Fruit fly (Drosophila melanogaster) whole organism, embryonic: ENCODE results near the gene ImpE3.
A peak's percentile ranks its signal among the peaks of the same experiment; 100 is the strongest.

Source experiments
- Adf1 ChIP-seq: fragments of 200-800 bp; sonication (Bioruptor generic); IDR thresholded peaks from 2 replicates; pipeline ENCODE4 v1.3.6; 2022; ENCODE audit warnings: missing biosample characterization, missing genetic modification characterization
- Asciz ChIP-seq: fragments of 200-800 bp; sonication (Bioruptor generic); optimal IDR thresholded peaks from 2 replicates; lab custom pipeline; 2017; ENCODE audit warnings: missing biosample characterization, mild to moderate bottlenecking, missing genetic modification characterization, missing genetic modification reagents
- Atf6 ChIP-seq: fragments of 200-800 bp; sonication (Bioruptor generic); IDR thresholded peaks from 2 replicates; pipeline ENCODE4 v1.3.6; 2022; ENCODE audit warnings: missing biosample characterization, missing genetic modification characterization
- BEAF-32 ChIP-seq: fragments of 200-800 bp; sonication (Bioruptor generic); optimal IDR thresholded peaks from 3 replicates; lab custom pipeline; 2017; ENCODE audit warnings: missing biosample characterization, missing genetic modification characterization, mild to moderate bottlenecking, moderate library complexity, missing genetic modification reagents
- CG1024 ChIP-seq: fragments of 200-800 bp; sonication (Bioruptor generic); IDR thresholded peaks from 2 replicates; pipeline ENCODE4 v1.3.6; 2022; ENCODE audit warnings: missing biosample characterization, missing genetic modification characterization
- CG10267 ChIP-seq: fragments of 200-800 bp; sonication (Bioruptor generic); optimal IDR thresholded peaks from 2 replicates; lab custom pipeline; 2018; ENCODE audit warnings: missing biosample characterization, mild to moderate bottlenecking, missing genetic modification characterization, moderate library complexity
- CG10366 ChIP-seq: fragments of 200-800 bp; sonication (Bioruptor generic); IDR thresholded peaks from 2 replicates; pipeline ENCODE4 v1.3.6; 2022; ENCODE audit warnings: missing biosample characterization, missing genetic modification characterization
- CG10431 ChIP-seq: fragments of 200-800 bp; sonication (Bioruptor generic); optimal IDR thresholded peaks from 3 replicates; lab custom pipeline; 2018; ENCODE audit warnings: missing biosample characterization, mild to moderate bottlenecking, missing genetic modification characterization
- CG11504 ChIP-seq: fragments of 200-800 bp; sonication (Bioruptor generic); optimal IDR thresholded peaks from 3 replicates; lab custom pipeline; 2019; ENCODE audit warnings: missing biosample characterization, mild to moderate bottlenecking, missing genetic modification characterization, moderate library complexity
- CG11696 ChIP-seq: fragments of 200-800 bp; sonication (Bioruptor generic); IDR thresholded peaks from 2 replicates; pipeline ENCODE4 v1.3.6; 2022; ENCODE audit warnings: missing biosample characterization, missing genetic modification characterization
- CG11723 ChIP-seq: fragments of 200-800 bp; sonication (Bioruptor generic); optimal IDR thresholded peaks from 2 replicates; lab custom pipeline; 2017; ENCODE audit warnings: missing biosample characterization, mild to moderate bottlenecking, missing genetic modification characterization
- CG12942 ChIP-seq: fragments of 200-800 bp; sonication (Bioruptor generic); optimal IDR thresholded peaks from 3 replicates; lab custom pipeline; 2016; ENCODE audit warnings: missing biosample characterization, missing genetic modification characterization
- CG14050 ChIP-seq: fragments of 200-800 bp; sonication (Bioruptor generic); IDR thresholded peaks from 3 replicates; pipeline ENCODE4 v1.3.6; 2022; ENCODE audit warnings: missing biosample characterization, missing genetic modification characterization
- CG1529 ChIP-seq: fragments of 200-800 bp; sonication (Bioruptor generic); optimal IDR thresholded peaks from 3 replicates; lab custom pipeline; 2018; ENCODE audit warnings: missing biosample characterization, missing genetic modification characterization
- CG1603 ChIP-seq: fragments of 200-800 bp; sonication (Bioruptor generic); optimal IDR thresholded peaks from 2 replicates; lab custom pipeline; 2019; ENCODE audit warnings: missing biosample characterization, mild to moderate bottlenecking, missing genetic modification characterization, moderate library complexity
- CG17829 ChIP-seq: fragments of 200-800 bp; optimal IDR thresholded peaks from 2 replicates; lab custom pipeline; 2019; ENCODE audit warnings: missing biosample characterization, mild to moderate bottlenecking, missing genetic modification characterization, moderate library complexity
- CG2199 ChIP-seq: fragments of 200-800 bp; sonication (Bioruptor generic); IDR thresholded peaks from 3 replicates; pipeline ENCODE4 v1.3.6; 2022; ENCODE audit warnings: missing biosample characterization, missing genetic modification characterization
- CG2889 ChIP-seq: fragments of 200-800 bp; sonication (Bioruptor generic); IDR thresholded peaks from 3 replicates; pipeline ENCODE4 v1.3.6; 2022; ENCODE audit warnings: missing biosample characterization, missing genetic modification characterization
- CG33213 ChIP-seq: fragments of 200-800 bp; sonication (Bioruptor generic); optimal IDR thresholded peaks from 3 replicates; lab custom pipeline; 2016; ENCODE audit warnings: missing biosample characterization, missing genetic modification characterization
- CG3838 ChIP-seq: fragments of 200-800 bp; sonication (Bioruptor generic); optimal IDR thresholded peaks from 3 replicates; lab custom pipeline; 2016; ENCODE audit warnings: missing biosample characterization, missing genetic modification characterization
- CG3847 ChIP-seq: fragments of 200-800 bp; sonication (Bioruptor generic); IDR thresholded peaks from 2 replicates; pipeline ENCODE4 v1.3.6; 2022; ENCODE audit warnings: missing biosample characterization, missing genetic modification characterization
- CG6683 ChIP-seq: fragments of 200-800 bp; sonication (Bioruptor generic); optimal IDR thresholded peaks from 2 replicates; lab custom pipeline; 2017; ENCODE audit warnings: missing biosample characterization, mild to moderate bottlenecking, missing genetic modification characterization, missing genetic modification reagents
- CG7271 ChIP-seq: fragments of 200-800 bp; sonication (Bioruptor generic); optimal IDR thresholded peaks from 2 replicates; lab custom pipeline; 2018; ENCODE audit warnings: missing biosample characterization, mild to moderate bottlenecking, missing genetic modification characterization, moderate library complexity
- Dll ChIP-seq: fragments of 200-800 bp; sonication (Bioruptor generic); IDR thresholded peaks from 4 replicates; pipeline ENCODE4 v1.3.6; 2022; ENCODE audit warnings: missing biosample characterization, missing genetic modification characterization; ENCODE audit not compliant: partially characterized antibody
- Hr39 ChIP-seq: fragments of >200 bp; optimal IDR thresholded peaks from 2 replicates; lab custom pipeline; 2017
- Kr ChIP-seq: fragments of 200-800 bp; sonication (Bioruptor generic); optimal IDR thresholded peaks from 2 replicates; lab custom pipeline; 2017; ENCODE audit warnings: missing biosample characterization, mild to moderate bottlenecking, missing genetic modification characterization
- NC2β ChIP-seq: fragments of 200-800 bp; sonication (Bioruptor generic); optimal IDR thresholded peaks from 2 replicates; lab custom pipeline; 2016; ENCODE audit warnings: missing biosample characterization, missing genetic modification characterization
- PHDP ChIP-seq: fragments of 200-800 bp; sonication (Bioruptor generic); optimal IDR thresholded peaks from 3 replicates; lab custom pipeline; 2018; ENCODE audit warnings: missing biosample characterization, mild to moderate bottlenecking, missing genetic modification characterization, moderate library complexity
- Pdp1 ChIP-seq, 2 experiments: fragments of 200-800 bp; sonication (Bioruptor generic); optimal IDR thresholded peaks; 3 replicates each; lab custom pipeline; 2016; ENCODE audit warnings: missing biosample characterization in 2 of 2, missing genetic modification characterization in 2 of 2, mild to moderate bottlenecking in 1 of 2, moderate library complexity in 1 of 2
- Rx ChIP-seq: fragments of 200-800 bp; sonication (Bioruptor generic); IDR thresholded peaks from 2 replicates; pipeline ENCODE4 v1.3.6; 2022; ENCODE audit warnings: missing biosample characterization, missing genetic modification characterization
- Stat92E ChIP-seq, 3 experiments: fragments of >200 bp in 2 of 3; fragments of 200-800 bp in 1 of 3; sonication (Bioruptor generic) in 1 of 3; optimal IDR thresholded peaks; 2 replicates each; lab custom pipeline; 2017 to 2019; ENCODE audit warnings: missing biosample characterization in 3 of 3, missing genetic modification characterization in 3 of 3, mild to moderate bottlenecking in 1 of 3, moderate library complexity in 1 of 3
- TFAM ChIP-seq: fragments of 200-800 bp; sonication (Bioruptor generic); optimal IDR thresholded peaks from 2 replicates; lab custom pipeline; 2017; ENCODE audit warnings: missing biosample characterization, missing genetic modification characterization, inconsistent platforms
- Tbp ChIP-seq: fragments of >200 bp; optimal IDR thresholded peaks from 2 replicates; lab custom pipeline; 2018; ENCODE audit warnings: missing biosample characterization, missing genetic modification characterization
- Xbp1 ChIP-seq: fragments of 200-800 bp; sonication (Bioruptor generic); optimal IDR thresholded peaks from 3 replicates; lab custom pipeline; 2016; ENCODE audit warnings: missing biosample characterization, mild to moderate bottlenecking, missing genetic modification characterization
- aop ChIP-seq: fragments of 200-800 bp; sonication (Bioruptor generic); IDR thresholded peaks from 2 replicates; pipeline ENCODE4 v1.3.6; 2022; ENCODE audit warnings: missing biosample characterization, missing genetic modification characterization
- bab2 ChIP-seq: fragments of 200-800 bp; sonication (Bioruptor generic); optimal IDR thresholded peaks from 2 replicates; lab custom pipeline; 2016; ENCODE audit warnings: missing biosample characterization, missing genetic modification characterization
- btn ChIP-seq: fragments of 200-800 bp; sonication (Bioruptor generic); optimal IDR thresholded peaks from 2 replicates; lab custom pipeline; 2016; ENCODE audit warnings: missing biosample characterization, missing genetic modification characterization
- cwo ChIP-seq: fragments of 200-800 bp; sonication (Bioruptor generic); optimal IDR thresholded peaks from 3 replicates; lab custom pipeline; 2017; ENCODE audit warnings: missing biosample characterization, missing genetic modification characterization, mild to moderate bottlenecking, moderate library complexity, missing genetic modification reagents
- dan ChIP-seq: fragments of 200-800 bp; sonication (Bioruptor generic); IDR thresholded peaks from 2 replicates; pipeline ENCODE4 v1.3.6; 2022; ENCODE audit warnings: missing biosample characterization, missing genetic modification characterization
- kni ChIP-seq: fragments of 200-800 bp; sonication (Bioruptor generic); optimal IDR thresholded peaks from 3 replicates; lab custom pipeline; 2017; ENCODE audit warnings: mild to moderate bottlenecking, missing biosample characterization, missing genetic modification reagents, missing genetic modification characterization
- lola ChIP-seq, 3 experiments: fragments of >200 bp in 2 of 3; fragments of 200-800 bp in 1 of 3; sonication (Bioruptor generic) in 1 of 3; optimal IDR thresholded peaks; 2 replicates each; lab custom pipeline; 2017 to 2019; ENCODE audit warnings: missing biosample characterization in 3 of 3, missing genetic modification characterization in 3 of 3, mild to moderate bottlenecking in 1 of 3, moderate library complexity in 1 of 3
- mam ChIP-seq: fragments of 200-800 bp; sonication (Bioruptor generic); optimal IDR thresholded peaks from 3 replicates; lab custom pipeline; 2016; ENCODE audit warnings: missing biosample characterization, missing genetic modification characterization
- nerfin-1 ChIP-seq: fragments of 200-800 bp; sonication (Bioruptor generic); optimal IDR thresholded peaks from 3 replicates; lab custom pipeline; 2019; ENCODE audit warnings: missing biosample characterization, mild to moderate bottlenecking, missing genetic modification characterization, moderate library complexity
- nerfin-2 ChIP-seq: fragments of 200-800 bp; sonication (Bioruptor generic); IDR thresholded peaks from 2 replicates; pipeline ENCODE4 v1.3.6; 2022; ENCODE audit warnings: missing biosample characterization, missing genetic modification characterization; ENCODE audit not compliant: partially characterized antibody
- pnt ChIP-seq: fragments of 200-800 bp; sonication (Bioruptor generic); optimal IDR thresholded peaks from 3 replicates; lab custom pipeline; 2016; ENCODE audit warnings: missing biosample characterization, missing genetic modification characterization
- sens-2 ChIP-seq: fragments of 200-800 bp; sonication (Bioruptor generic); IDR thresholded peaks from 2 replicates; pipeline ENCODE4 v1.3.6; 2022; ENCODE audit warnings: missing biosample characterization, missing genetic modification characterization
- sisA ChIP-seq: fragments of 200-800 bp; sonication (Bioruptor generic); IDR thresholded peaks from 2 replicates; pipeline ENCODE4 v1.3.6; 2022; ENCODE audit warnings: missing biosample characterization, missing genetic modification characterization
- tin ChIP-seq: fragments of 200-800 bp; sonication (Bioruptor generic); optimal IDR thresholded peaks from 3 replicates; lab custom pipeline; 2016; ENCODE audit warnings: missing biosample characterization, missing genetic modification characterization
- tll ChIP-seq, 2 experiments: fragments of 200-800 bp in 1 of 2; fragments of >200 bp in 1 of 2; sonication (Bioruptor generic) in 1 of 2; optimal IDR thresholded peaks; 2 replicates each; lab custom pipeline; 2017 to 2019; ENCODE audit warnings: missing biosample characterization in 2 of 2, missing genetic modification characterization in 2 of 2, mild to moderate bottlenecking in 1 of 2, moderate library complexity in 1 of 2
- vnd ChIP-seq: fragments of 200-800 bp; sonication (Bioruptor generic); IDR thresholded peaks from 3 replicates; pipeline ENCODE4 v1.3.6; 2022; ENCODE audit warnings: missing biosample characterization, missing genetic modification characterization; ENCODE audit not compliant: partially characterized antibody
- z ChIP-seq: fragments of 200-800 bp; sonication (Bioruptor generic); IDR thresholded peaks from 3 replicates; pipeline ENCODE4 v1.3.6; 2022; ENCODE audit warnings: missing biosample characterization, missing genetic modification characterization
- zfh1 ChIP-seq: fragments of 200-800 bp; sonication (Bioruptor generic); IDR thresholded peaks from 3 replicates; pipeline ENCODE4 v1.3.6; 2022; ENCODE audit warnings: missing biosample characterization, missing genetic modification characterization

The ImpE3 gene

DNA sequence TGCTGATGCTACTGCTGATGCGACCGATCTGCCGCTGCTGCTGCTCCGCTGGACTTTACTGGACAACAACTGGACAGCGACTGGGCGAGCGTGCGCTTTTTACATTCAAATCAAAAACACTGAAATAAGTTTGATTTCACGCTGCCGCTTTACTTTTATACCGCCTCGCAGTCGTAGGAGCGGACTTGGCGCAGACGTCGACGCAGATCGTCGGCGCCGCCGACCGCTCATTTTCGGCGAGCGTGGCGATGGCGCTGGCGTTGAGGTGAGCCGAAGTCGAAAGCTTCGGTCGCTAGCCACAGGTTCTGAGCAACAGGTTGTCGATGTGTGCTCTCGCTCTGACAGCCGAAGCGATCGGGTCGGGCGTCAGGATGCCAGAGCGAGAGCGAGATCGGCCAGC is 33.6 kb downstream of the ImpE3 start, which contains the start of gene Elovl7 (continued):
- TF ChIP-seq Kr (GFP tag; lab: Kevin White, UChicago) = no peak
- no peak for TF ChIP-seq CG3847
- no peak for TF ChIP-seq CG11504
- TF ChIP-seq tll (GFP tag; optimal IDR thresholded peaks at IDR 0.05; lab: Kevin White, UChicago) = no peak
- TF ChIP-seq PHDP (tag; lab: Kevin White, UChicago) = no peak
- no peak for TF ChIP-seq tin (GFP tag; lab: Kevin White, UChicago)
- no peak for TF ChIP-seq btn (GFP tag; lab: Kevin White, UChicago)
- no peak for TF ChIP-seq CG33213 (GFP tag; lab: Kevin White, UChicago)
- TF ChIP-seq nerfin-2 (GFP tag; lab: Robert Waterston, UW) = no peak
- TF ChIP-seq pnt (GFP tag; lab: Kevin White, UChicago) = no peak
- TF ChIP-seq NC2β (GFP tag; lab: Kevin White, UChicago) = no peak
- no peak for TF ChIP-seq mam (GFP tag; lab: Kevin White, UChicago)
- TF ChIP-seq TFAM (GFP tag; lab: Kevin White, UChicago) = no peak
- no peak for TF ChIP-seq BEAF-32 (GFP tag; lab: Kevin White, UChicago)
- TF ChIP-seq CG7271 (tag; lab: Kevin White, UChicago) = no peak
- TF ChIP-seq CG1603 (tag; lab: Kevin White, UChicago) = no peak
- no peak for TF ChIP-seq zfh1
- TF ChIP-seq CG1529 (GFP tag; lab: Kevin White, UChicago) = no peak
- no peak for TF ChIP-seq Tbp
- TF ChIP-seq CG6683 (GFP tag; lab: Kevin White, UChicago) = no peak
- no peak for TF ChIP-seq aop
- no peak for TF ChIP-seq Stat92E (GFP tag; optimal IDR thresholded peaks at IDR 0.05; lab: Kevin White, UChicago)
- no peak for TF ChIP-seq Pdp1 (GFP tag; optimal IDR thresholded peaks at IDR 0.05; lab: Kevin White, UChicago)
- no peak for TF ChIP-seq z (GFP tag; lab: Robert Waterston, UW)
- TF ChIP-seq CG12942 = no peak
- TF ChIP-seq CG10366 = no peak
- TF ChIP-seq CG1024 = no peak
- no peak for TF ChIP-seq CG2889
- TF ChIP-seq vnd (GFP tag; lab: Robert Waterston, UW) = no peak
- TF ChIP-seq nerfin-1 (tag; lab: Kevin White, UChicago) = no peak
- no peak for TF ChIP-seq Rx (GFP tag; lab: Robert Waterston, UW)
- TF ChIP-seq CG3838 (GFP tag; lab: Kevin White, UChicago) = no peak
- TF ChIP-seq Xbp1 (GFP tag; lab: Kevin White, UChicago) = no peak
- TF ChIP-seq cwo = no peak
- no peak for TF ChIP-seq CG14050
- no peak for TF ChIP-seq CG10431 (GFP tag; lab: Kevin White, UChicago)
- no peak for TF ChIP-seq Hr39 (lab: Kevin White, UChicago)
- TF ChIP-seq Asciz (GFP tag; lab: Kevin White, UChicago) = no peak
- TF ChIP-seq CG2199 (GFP tag; lab: Robert Waterston, UW) = no peak
- TF ChIP-seq lola (GFP tag; optimal IDR thresholded peaks at IDR 0.05; lab: Kevin White, UChicago) = no peak
- TF ChIP-seq bab2 = no peak
- TF ChIP-seq CG11696 (GFP tag; lab: Robert Waterston, UW) = no peak
- no peak for TF ChIP-seq sisA (GFP tag; lab: Robert Waterston, UW)
- no peak for TF ChIP-seq CG11723 (GFP tag; lab: Kevin White, UChicago)
- TF ChIP-seq kni = no peak
- 0 out of 4 replicates have a peak, but pooled peaks have one; percentile 15 for TF ChIP-seq Dll
- peak; percentile 93 for TF ChIP-seq Adf1 (GFP tag; lab: Robert Waterston, UW)
- TF ChIP-seq Atf6 = no peak
- TF ChIP-seq CG17829 (tag; lab: Kevin White, UChicago) = no peak
- no peak for TF ChIP-seq CG10267
- TF ChIP-seq sens-2 (GFP tag; lab: Robert Waterston, UW) = no peak
- TF ChIP-seq dan (GFP tag; lab: Robert Waterston, UW) = no peak
